Fruit fly (Drosophila melanogaster) whole organism, prepupa: ENCODE measurements around the gene CG10809.

Experiments
- Blimp-1 ChIP-seq: fragments of 200-800 bp; sonication (Bioruptor generic); optimal IDR thresholded peaks from 3 replicates; lab custom pipeline; 2017; ENCODE audit warnings: missing biosample characterization, missing genetic modification characterization, mild to moderate bottlenecking, moderate library complexity, missing genetic modification reagents
- CG16779 ChIP-seq: fragments of 200-800 bp; sonication (Bioruptor generic); optimal IDR thresholded peaks from 3 replicates; lab custom pipeline; 2017; ENCODE audit warnings: missing biosample characterization, mild to moderate bottlenecking, missing genetic modification characterization
- Eip93F ChIP-seq: fragments of 200-800 bp; sonication (Bioruptor generic); optimal IDR thresholded peaks from 2 replicates; lab custom pipeline; 2016; ENCODE audit warnings: missing biosample characterization, mild to moderate bottlenecking, missing genetic modification characterization
- Sox102F ChIP-seq: fragments of 200-800 bp; sonication (Bioruptor generic); optimal IDR thresholded peaks from 2 replicates; lab custom pipeline; 2016; ENCODE audit warnings: missing biosample characterization, mild to moderate bottlenecking, missing genetic modification characterization
- Sox15 ChIP-seq: fragments of 200-800 bp; sonication (Bioruptor generic); optimal IDR thresholded peaks from 3 replicates; lab custom pipeline; 2016; ENCODE audit warnings: missing biosample characterization, missing genetic modification characterization

DNA sequence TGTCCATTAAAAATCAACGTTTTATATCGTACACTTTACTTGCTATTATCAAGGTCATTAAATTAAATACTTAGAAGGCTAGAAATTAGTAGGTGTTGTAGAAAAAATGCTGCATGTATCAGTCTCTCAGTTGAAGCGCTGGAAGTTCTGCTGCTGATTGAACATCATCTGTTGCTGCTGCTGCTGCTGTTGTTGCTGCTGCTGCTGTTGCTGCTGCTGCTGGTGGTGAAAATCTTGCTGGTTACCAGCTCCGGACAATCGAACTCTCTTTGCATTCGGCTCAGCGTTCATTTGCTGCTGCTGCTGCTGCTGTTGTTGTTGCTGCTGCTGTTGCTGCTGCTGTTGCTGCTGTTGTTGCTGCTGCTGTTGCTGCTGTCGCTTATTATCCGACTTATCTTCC lies 22.6 kb downstream of the CG10809 start:
- no peak for TF ChIP-seq CG16779 (tag; lab: Kevin White, UChicago)
- TF ChIP-seq Blimp-1: no peak
- TF ChIP-seq Sox15 (GFP tag; lab: Kevin White, UChicago): no peak
- no peak for TF ChIP-seq Eip93F (GFP tag; lab: Kevin White, UChicago)
- no peak for TF ChIP-seq Sox102F (GFP tag; lab: Kevin White, UChicago)
